Worm (Caenorhabditis elegans): Measurements from ENCODE around the gene R09E10.6.

- TF ChIP-seq ref-1 (GFP tag; conservative IDR thresholded peaks at IDR 0.05) (no peak), flt-1 (GFP tag; IDR thresholded peaks at IDR 0.05) (no peak), med-1 (GFP tag; optimal IDR thresholded peaks at IDR 0.05; ENCODE audit: insufficient read depth) (no peak)
Observed at ce11 chrIV:10341618-10342360, 47.9 kb upstream of the R09E10.6 start.

Data from whole organism, midembryonic.